Worm (Caenorhabditis elegans): Measurements from ENCODE around the gene npr-4.

Gene npr-4

DNA sequence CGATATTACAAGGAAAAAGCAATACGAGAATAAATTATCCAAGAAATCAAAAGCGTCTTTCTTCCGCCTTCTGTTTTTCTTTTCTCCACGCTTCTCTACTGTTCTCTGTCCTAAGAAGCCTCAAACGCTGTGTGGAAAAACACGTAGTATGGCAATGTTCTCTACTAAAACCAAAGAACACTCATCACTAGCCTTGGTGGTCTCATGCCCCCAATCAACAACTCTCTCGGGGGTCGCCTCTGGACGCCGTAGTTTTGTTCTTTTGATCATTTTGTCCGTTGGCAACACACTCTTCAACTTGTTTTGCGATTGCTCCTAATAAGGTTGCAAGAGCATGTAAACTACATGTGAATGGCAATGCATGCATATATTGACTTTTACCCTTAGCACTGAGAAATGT lies 34.2 kb downstream of the npr-4 start:
- TF ChIP-seq ces-1 (GFP tag; optimal IDR thresholded peaks at IDR 0.05) (peak; percentile 18), lin-32 (GFP tag; optimal IDR thresholded peaks at IDR 0.05) (no peak)

DNA sequence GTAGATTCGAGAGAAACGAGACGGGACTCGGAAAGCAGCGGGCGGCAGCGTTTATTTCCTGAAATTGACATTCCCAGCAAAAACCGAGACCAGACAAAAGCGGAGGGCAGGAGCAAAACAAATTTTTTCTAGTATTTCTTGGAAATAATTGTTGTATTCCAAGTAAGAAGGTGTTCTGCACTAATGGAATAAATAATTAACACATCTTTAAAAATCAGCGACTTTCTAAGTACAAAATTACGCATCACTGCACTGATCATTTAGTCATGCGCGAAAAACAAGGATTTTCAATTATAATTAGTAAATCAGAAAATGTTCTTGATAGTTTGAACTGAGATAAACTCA lies 35.0 kb downstream of the npr-4 start:
- TF ChIP-seq mab-5 (tag; optimal IDR thresholded peaks at IDR 0.05) (no peak), drap-1 (GFP tag; optimal IDR thresholded peaks at IDR 0.05) (no peak)

DNA sequence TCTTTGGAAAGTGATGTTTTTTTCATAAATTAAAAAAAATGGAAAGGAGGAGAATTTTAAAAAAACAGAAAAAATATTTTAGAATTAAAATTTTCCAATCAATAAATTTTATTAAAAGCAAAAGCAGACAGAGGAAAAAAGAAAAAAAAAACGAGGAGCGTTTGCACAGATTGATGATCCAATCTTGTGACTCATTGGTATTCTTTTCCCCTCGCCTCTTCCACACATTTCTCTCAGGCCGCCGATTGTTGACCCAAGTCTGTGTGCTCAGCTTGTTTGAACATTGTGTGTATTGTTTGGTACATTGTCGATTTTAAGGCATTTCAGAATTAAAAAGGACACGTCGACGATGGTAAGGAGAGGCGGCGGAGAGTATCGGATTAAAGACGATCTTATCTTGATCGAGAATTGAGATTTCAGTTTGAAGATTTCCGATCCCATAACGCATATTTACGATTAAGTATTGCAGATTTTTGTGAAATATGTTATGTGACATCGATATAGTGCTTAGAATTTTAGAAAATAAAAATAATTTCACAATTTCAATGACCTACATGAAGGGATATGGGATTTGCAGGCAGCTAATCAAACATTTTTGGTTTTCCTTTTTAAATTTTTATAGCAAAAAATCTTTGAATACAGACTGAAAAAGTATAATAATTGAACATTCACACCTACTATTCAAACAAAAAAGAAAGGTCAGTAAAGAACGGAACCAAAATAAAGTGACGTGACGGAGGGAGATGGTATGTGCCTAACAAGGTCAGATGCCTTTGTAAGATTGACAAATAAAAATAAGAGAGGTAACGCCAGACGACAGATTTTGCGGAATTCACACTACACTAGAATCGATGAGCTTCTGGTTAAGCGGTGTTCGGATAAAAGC lies 35.6 kb downstream of the npr-4 start:
- TF ChIP-seq drap-1 (GFP tag; optimal IDR thresholded peaks at IDR 0.05) (no peak), lsy-2 (tag; optimal IDR thresholded peaks at IDR 0.05) (no peak), unc-39 (tag; optimal IDR thresholded peaks at IDR 0.05) (no peak), mls-2 (tag; optimal IDR thresholded peaks at IDR 0.05) (no peak), cnd-1 (tag; optimal IDR thresholded peaks at IDR 0.05) (no peak), elt-3 (tag; optimal IDR thresholded peaks at IDR 0.05) (no peak), ham-2 (GFP tag; optimal IDR thresholded peaks at IDR 0.05) (no peak), ces-1 (GFP tag; optimal IDR thresholded peaks at IDR 0.05) (no peak), elt-1 (tag; optimal IDR thresholded peaks at IDR 0.05; ENCODE audit: borderline replicate concordance, insufficient read depth) (peak; percentile 95), mab-5 (tag; optimal IDR thresholded peaks at IDR 0.05) (no peak), pha-4 (tag; optimal IDR thresholded peaks at IDR 0.05) (peak; percentile 28)

DNA sequence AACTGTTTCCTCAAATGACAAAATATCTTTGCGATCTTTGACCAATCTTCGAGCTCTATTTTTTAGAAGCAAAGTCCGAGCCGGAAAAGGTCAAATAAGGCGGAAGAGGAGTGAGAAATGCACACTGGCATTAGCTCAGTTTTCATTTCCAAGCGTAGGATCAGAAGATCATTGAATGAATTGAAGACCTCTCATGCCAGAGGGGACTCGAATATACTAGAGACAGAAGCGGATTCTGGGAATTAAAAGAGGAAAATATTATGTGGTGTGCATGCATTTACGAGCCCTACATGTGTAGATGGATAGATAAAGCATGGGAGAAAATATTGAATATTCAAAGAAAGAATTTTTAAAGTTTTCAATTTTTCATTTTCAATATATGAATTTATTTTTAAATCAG lies 38.1 kb downstream of the npr-4 start:
- no peak for TF ChIP-seq mep-1 (tag; optimal IDR thresholded peaks at IDR 0.05)

DNA sequence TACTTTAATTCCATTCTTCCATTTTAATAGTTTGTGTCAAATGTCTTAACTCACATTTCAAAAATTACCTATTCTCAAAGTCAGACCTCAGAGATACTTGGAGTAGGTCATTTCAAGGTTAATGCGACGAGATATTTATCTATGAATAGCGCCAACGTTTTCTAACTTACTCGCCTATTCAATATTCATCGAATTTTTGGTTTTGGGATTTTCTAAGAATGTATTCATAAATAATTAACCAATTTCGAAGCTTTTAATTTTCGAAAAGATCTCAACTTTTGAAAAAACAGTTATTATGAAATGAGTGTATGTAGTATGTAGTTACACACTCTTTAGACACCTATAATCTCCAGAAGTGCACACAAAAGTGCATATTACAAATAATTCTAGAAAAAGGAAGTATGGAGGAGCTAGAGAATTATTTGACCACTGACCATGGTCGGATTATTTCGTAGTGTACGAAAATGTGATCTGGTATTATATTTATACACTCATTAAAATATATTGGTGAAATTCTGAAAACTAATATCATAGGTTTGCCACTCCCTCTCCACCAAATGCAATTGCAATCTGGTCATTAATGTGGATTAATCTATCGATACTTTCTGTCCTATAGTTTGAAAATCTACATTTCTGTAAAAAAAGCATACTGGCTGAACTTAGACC lies 38.9 kb downstream of the npr-4 start:
- TF ChIP-seq mls-2 (tag; optimal IDR thresholded peaks at IDR 0.05) (no peak), mab-5 (tag; optimal IDR thresholded peaks at IDR 0.05) (no peak), elt-3 (tag; optimal IDR thresholded peaks at IDR 0.05) (no peak)

DNA sequence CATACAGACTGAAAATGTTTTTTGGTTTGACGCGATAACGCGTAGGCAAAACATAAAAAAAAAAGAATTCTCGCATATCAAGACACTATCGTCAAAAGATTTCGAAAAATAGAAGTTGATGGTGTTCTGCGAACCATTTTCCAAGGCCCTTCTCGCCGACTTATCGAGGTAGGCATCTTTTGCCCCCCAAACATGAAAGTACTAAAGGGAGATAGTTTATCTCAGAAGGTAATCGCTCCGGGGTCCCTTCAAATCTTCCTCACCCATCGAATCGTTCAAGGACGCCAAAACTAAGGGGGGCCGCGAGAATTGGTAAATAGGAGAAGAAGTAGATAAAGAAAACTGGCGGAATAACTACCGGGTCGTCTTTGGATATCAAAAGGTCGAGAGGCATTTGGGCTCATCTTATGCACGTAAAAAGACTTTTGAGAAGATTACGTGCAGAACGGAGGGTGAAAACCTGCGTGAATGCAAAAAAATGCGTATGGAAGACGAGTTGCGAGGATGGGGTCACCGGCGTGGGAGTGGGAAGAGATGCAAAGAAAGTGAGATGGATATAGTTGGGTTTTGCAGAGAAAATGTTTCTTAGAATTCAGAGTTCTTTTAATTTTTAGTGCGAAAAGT lies 40.0 kb downstream of the npr-4 start:
- no peak for TF ChIP-seq ztf-11 (tag; optimal IDR thresholded peaks at IDR 0.05)
- TF ChIP-seq nhr-237 (tag; optimal IDR thresholded peaks at IDR 0.05), result no peak
- TF ChIP-seq elt-1 (tag; optimal IDR thresholded peaks at IDR 0.05; ENCODE audit: borderline replicate concordance, insufficient read depth), result peak; percentile 95

DNA sequence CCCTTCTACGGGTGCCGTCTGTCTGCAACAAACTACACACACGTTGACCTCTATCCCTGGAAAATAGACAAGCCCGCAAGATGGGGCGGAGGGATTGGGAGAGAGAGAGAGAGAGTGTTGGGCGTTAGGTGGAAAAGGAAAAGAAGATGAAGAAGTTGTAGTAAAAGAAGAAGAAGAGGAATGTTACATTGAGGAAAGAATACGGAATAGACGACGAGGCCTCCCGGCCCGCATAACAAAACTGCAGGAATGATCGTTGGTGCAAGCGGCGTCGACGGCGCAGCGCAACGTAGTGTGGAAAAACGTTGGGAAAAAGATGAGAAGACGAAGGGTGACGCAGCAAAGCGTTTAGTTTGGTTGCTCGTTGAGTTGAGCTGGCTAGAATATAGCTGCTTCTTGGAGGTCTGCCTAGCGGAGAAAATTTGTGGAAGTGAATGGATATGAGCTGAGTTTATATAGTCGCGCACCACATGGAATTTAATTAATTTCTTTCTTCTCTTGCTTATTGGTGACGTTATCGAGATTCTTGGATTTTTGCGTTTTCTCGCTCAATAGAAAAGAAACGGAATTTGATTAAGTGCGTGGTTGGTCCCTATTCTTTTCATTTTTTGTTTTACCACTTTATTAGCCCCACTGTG lies 41.2 kb downstream of the npr-4 start:
- TF ChIP-seq nhr-28 (tag; optimal IDR thresholded peaks at IDR 0.05), result no peak
- peak; percentile 75 for TF ChIP-seq unc-120 (tag; optimal IDR thresholded peaks at IDR 0.05; ENCODE audit: poor library complexity, severe bottlenecking)
- TF ChIP-seq sem-2 (GFP tag; optimal IDR thresholded peaks at IDR 0.05), result no peak
- peak; percentile 67 for TF ChIP-seq ham-2 (GFP tag; optimal IDR thresholded peaks at IDR 0.05)
- TF ChIP-seq drap-1 (GFP tag; optimal IDR thresholded peaks at IDR 0.05), result peak; percentile 47
- no peak for TF ChIP-seq ztf-11 (tag; optimal IDR thresholded peaks at IDR 0.05)
- no peak for TF ChIP-seq bed-3 (GFP tag; optimal IDR thresholded peaks at IDR 0.05)
- TF ChIP-seq mep-1 (tag; optimal IDR thresholded peaks at IDR 0.05), result no peak
- TF ChIP-seq elt-1 (tag; optimal IDR thresholded peaks at IDR 0.05; ENCODE audit: borderline replicate concordance, insufficient read depth), result no peak
- TF ChIP-seq blmp-1 (tag; optimal IDR thresholded peaks at IDR 0.05), result no peak
- no peak for TF ChIP-seq cnd-1 (tag; optimal IDR thresholded peaks at IDR 0.05)
- TF ChIP-seq mab-5 (tag; optimal IDR thresholded peaks at IDR 0.05), result no peak
- no peak for TF ChIP-seq pha-4 (tag; optimal IDR thresholded peaks at IDR 0.05)
- TF ChIP-seq ceh-43 (GFP tag; optimal IDR thresholded peaks at IDR 0.05), result no peak
- TF ChIP-seq sptf-1 (tag; optimal IDR thresholded peaks at IDR 0.05), result peak; percentile 33
- TF ChIP-seq mls-2 (tag; optimal IDR thresholded peaks at IDR 0.05), result peak; percentile 30
- peak; percentile 60 for TF ChIP-seq unc-62 (GFP tag; optimal IDR thresholded peaks at IDR 0.05)
- peak; percentile 46 for TF ChIP-seq hlh-1 (tag; optimal IDR thresholded peaks at IDR 0.05)
- TF ChIP-seq tbx-8 (GFP tag; optimal IDR thresholded peaks at IDR 0.05), result no peak
- no peak for TF ChIP-seq nhr-237 (tag; optimal IDR thresholded peaks at IDR 0.05)
- TF ChIP-seq elt-3 (tag; optimal IDR thresholded peaks at IDR 0.05), result no peak
- no peak for TF ChIP-seq lin-32 (GFP tag; optimal IDR thresholded peaks at IDR 0.05)
- no peak for TF ChIP-seq zip-8 (tag; optimal IDR thresholded peaks at IDR 0.05)
- TF ChIP-seq ceh-39 (tag; optimal IDR thresholded peaks at IDR 0.05), result no peak
- no peak for TF ChIP-seq nhr-12 (tag; optimal IDR thresholded peaks at IDR 0.05)
- TF ChIP-seq snpc-4 (tag; optimal IDR thresholded peaks at IDR 0.05), result no peak
- TF ChIP-seq ceh-83 (GFP tag; optimal IDR thresholded peaks at IDR 0.05), result no peak
- TF ChIP-seq nhr-2 (tag; optimal IDR thresholded peaks at IDR 0.05), result no peak
- TF ChIP-seq unc-39 (tag; optimal IDR thresholded peaks at IDR 0.05), result no peak
- TF ChIP-seq lin-13 (tag; optimal IDR thresholded peaks at IDR 0.05), result peak; percentile 17
